Fruit fly (Drosophila melanogaster): ENCODE measurements around the gene Prosbeta2R1.

DNA sequence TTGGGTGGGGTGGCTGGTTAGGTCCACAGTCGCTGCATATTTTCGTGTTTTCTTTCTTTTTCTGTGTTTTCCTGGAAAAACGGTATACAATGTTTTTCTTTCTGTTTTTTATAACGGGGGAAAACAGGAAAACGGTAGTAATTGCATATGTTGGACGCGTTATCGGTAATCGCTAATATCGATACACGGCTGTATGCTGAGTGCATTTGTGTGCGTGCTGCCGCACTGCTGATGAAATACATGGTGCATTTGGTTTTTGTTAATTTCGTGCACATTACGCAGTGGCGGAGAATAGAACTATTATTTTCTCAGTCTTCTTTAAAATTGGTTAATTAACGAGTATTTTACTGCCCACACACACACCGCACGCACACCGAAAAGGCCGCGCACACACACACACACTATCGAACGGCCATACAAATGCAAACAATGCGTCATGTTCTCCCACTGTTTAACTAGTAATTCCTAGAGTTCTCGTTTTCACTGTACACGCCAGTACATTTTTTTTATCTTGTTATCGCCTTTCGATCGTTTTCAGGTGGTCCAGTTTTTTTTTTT lies 45.2 kb upstream of the Prosbeta2R1 start:
- TF ChIP-seq CG8478 (optimal IDR thresholded peaks at IDR 0.05) (no peak), CTCF (optimal IDR thresholded peaks at IDR 0.05) (no peak)
